Worm (Caenorhabditis elegans) whole organism, mixed stage, embryonic: Measurements from ENCODE around the gene W05B2.2.

Experiments
- lsy-2 ChIP-seq: fragments of 150-350 bp; optimal IDR thresholded peaks from 2 replicates; lab custom pipeline; 2014; ENCODE audit warnings: missing biosample characterization, missing genetic modification characterization
- mep-1 ChIP-seq: fragments of 150-350 bp; optimal IDR thresholded peaks from 2 replicates; lab custom pipeline; 2017; ENCODE audit warnings: missing biosample characterization, missing genetic modification reagents, missing genetic modification characterization, inconsistent platforms
- nhr-12 ChIP-seq: fragments of 150-350 bp; optimal IDR thresholded peaks from 2 replicates; lab custom pipeline; 2014; ENCODE audit warnings: missing biosample characterization, missing genetic modification characterization
- pha-4 ChIP-seq: fragments of 150-350 bp; optimal IDR thresholded peaks from 2 replicates; lab custom pipeline; 2018; ENCODE audit warnings: missing biosample characterization, missing genetic modification reagents, missing genetic modification characterization

ce11 chrIII:10969644-10970043 lies 2.7 kb upstream of the W05B2.2 start, which contains the start of gene dhc-4:
- TF ChIP-seq mep-1 (tag; lab: Kevin White, UChicago) (no peak), nhr-12 (tag; lab: Kevin White, UChicago) (no peak), lsy-2 (tag; lab: Kevin White, UChicago) (no peak), pha-4 (tag; lab: Kevin White, UChicago) (no peak)
